Worm (Caenorhabditis elegans) whole organism, mixed stage, embryonic: ENCODE measurements around the gene fip-4.

ENCODE experiments used
- M03D4.4 ChIP-seq: sonication (generic microtip); optimal IDR thresholded peaks from 2 replicates; lab custom pipeline; 2017; ENCODE audit warnings: mild to moderate bottlenecking, missing genetic modification characterization, missing compliant biosample characterization
- blmp-1 ChIP-seq: fragments of 150-350 bp; optimal IDR thresholded peaks from 2 replicates; lab custom pipeline; 2014; ENCODE audit warnings: missing biosample characterization, missing genetic modification characterization
- elt-1 ChIP-seq: sonication (generic microtip); optimal IDR thresholded peaks from 2 replicates; lab custom pipeline; 2017; ENCODE audit warnings: missing genetic modification characterization, mild to moderate bottlenecking, missing compliant biosample characterization, antibody characterized with exemption, moderate library complexity, borderline replicate concordance; ENCODE audit not compliant: insufficient read depth
- elt-3 ChIP-seq: fragments of 150-350 bp; optimal IDR thresholded peaks from 2 replicates; lab custom pipeline; 2014; ENCODE audit warnings: missing biosample characterization, missing genetic modification characterization
- flh-1 ChIP-seq: fragments of 200-800 bp; sonication (Bioruptor generic); optimal IDR thresholded peaks from 2 replicates; lab custom pipeline; 2018; ENCODE audit warnings: mild to moderate bottlenecking, missing genetic modification characterization, moderate library complexity, missing compliant biosample characterization
- ham-2 ChIP-seq: fragments of 200-800 bp; sonication (Bioruptor generic); optimal IDR thresholded peaks from 2 replicates; lab custom pipeline; 2018; ENCODE audit warnings: mild to moderate bottlenecking, missing genetic modification characterization, missing compliant biosample characterization
- mls-2 ChIP-seq: sonication (generic microtip); optimal IDR thresholded peaks from 2 replicates; lab custom pipeline; 2016; ENCODE audit warnings: mild to moderate bottlenecking, missing genetic modification characterization, moderate library complexity, missing compliant biosample characterization
- nhr-12 ChIP-seq: fragments of 150-350 bp; optimal IDR thresholded peaks from 2 replicates; lab custom pipeline; 2014; ENCODE audit warnings: missing biosample characterization, missing genetic modification characterization
- nhr-237 ChIP-seq: fragments of 150-350 bp; optimal IDR thresholded peaks from 2 replicates; lab custom pipeline; 2014; ENCODE audit warnings: missing biosample characterization, missing genetic modification characterization
- nhr-28 ChIP-seq: fragments of 150-350 bp; optimal IDR thresholded peaks from 2 replicates; lab custom pipeline; 2014; ENCODE audit warnings: missing biosample characterization, missing genetic modification characterization
- nhr-76 ChIP-seq: sonication (generic microtip); optimal IDR thresholded peaks from 2 replicates; lab custom pipeline; 2017; ENCODE audit warnings: missing biosample characterization, missing genetic modification characterization
- sptf-1 ChIP-seq: sonication (generic microtip); optimal IDR thresholded peaks from 2 replicates; lab custom pipeline; 2017; ENCODE audit warnings: mild to moderate bottlenecking, missing genetic modification characterization, moderate library complexity, missing compliant biosample characterization
- unc-39 ChIP-seq: fragments of 150-350 bp; optimal IDR thresholded peaks from 2 replicates; lab custom pipeline; 2014; ENCODE audit warnings: missing biosample characterization, missing genetic modification characterization
- unc-62 ChIP-seq: fragments of 150-350 bp; optimal IDR thresholded peaks from 2 replicates; lab custom pipeline; 2014; ENCODE audit warnings: missing biosample characterization, missing genetic modification reagents, missing genetic modification characterization

DNA sequence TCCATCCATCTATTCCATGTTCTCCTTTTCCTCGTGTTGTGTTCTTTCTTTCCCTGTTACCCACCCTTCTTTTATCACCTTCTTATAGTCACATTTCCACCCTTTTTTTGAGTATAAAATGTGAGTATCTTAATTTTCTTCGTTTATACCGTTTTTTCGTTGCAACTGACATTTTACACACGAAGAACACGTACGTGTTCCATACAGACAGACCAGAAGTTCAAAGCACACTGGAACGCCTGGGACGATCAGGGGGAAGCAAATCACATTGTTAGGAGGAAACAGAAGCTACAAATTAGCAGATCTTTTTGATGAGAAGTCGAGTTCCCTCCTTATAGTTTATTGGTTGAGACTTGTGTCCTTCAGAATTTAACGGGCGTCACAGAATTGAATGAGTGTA is 4.6 kb upstream of the fip-4 start:
- TF ChIP-seq ham-2 (GFP tag; lab: Kevin White, UChicago) (no peak), blmp-1 (tag; lab: Kevin White, UChicago) (no peak), nhr-237 (tag; lab: Kevin White, UChicago) (no peak), unc-39 (tag; lab: Kevin White, UChicago) (no peak), nhr-12 (tag; lab: Kevin White, UChicago) (no peak), nhr-28 (tag; lab: Kevin White, UChicago) (no peak), nhr-76 (tag; lab: Kevin White, UChicago) (no peak), mls-2 (tag; lab: Kevin White, UChicago) (no peak), flh-1 (GFP tag; lab: Kevin White, UChicago) (no peak), sptf-1 (tag; lab: Kevin White, UChicago) (peak; percentile 26), elt-1 (tag; lab: Kevin White, UChicago) (no peak), elt-3 (tag; lab: Kevin White, UChicago) (no peak), unc-62 (GFP tag; lab: Kevin White, UChicago) (no peak), M03D4.4 (tag; lab: Kevin White, UChicago) (no peak)
